Worm (Caenorhabditis elegans): ENCODE results near the gene gei-8.
A peak's percentile ranks its signal among the peaks of the same experiment; 100 is the strongest.

Gene gei-8

ce11 chrIII:8067798-8068197, 53.2 kb downstream of the gei-8 start:
- TF ChIP-seq fkh-8 (tag; optimal IDR thresholded peaks at IDR 0.05) (no peak), xbp-1 (tag; optimal IDR thresholded peaks at IDR 0.05) (no peak), ceh-82 (tag; optimal IDR thresholded peaks at IDR 0.05) (no peak), ceh-63 (GFP tag; optimal IDR thresholded peaks at IDR 0.05) (no peak), dsc-1 (tag; optimal IDR thresholded peaks at IDR 0.05) (no peak), fkh-10 (GFP tag; optimal IDR thresholded peaks at IDR 0.05) (no peak), hlh-4 (tag; optimal IDR thresholded peaks at IDR 0.05) (no peak), vab-15 (tag; optimal IDR thresholded peaks at IDR 0.05) (no peak), lin-15B (tag; optimal IDR thresholded peaks at IDR 0.05) (no peak), ama-1 (optimal IDR thresholded peaks at IDR 0.05) (no peak), unc-86 (tag; optimal IDR thresholded peaks at IDR 0.05) (no peak), nhr-84 (tag; optimal IDR thresholded peaks at IDR 0.05) (no peak), aly-2 (tag; optimal IDR thresholded peaks at IDR 0.05) (no peak), ztf-4 (tag; optimal IDR thresholded peaks at IDR 0.05) (no peak), nhr-12 (tag; optimal IDR thresholded peaks at IDR 0.05) (no peak), elt-3 (tag; optimal IDR thresholded peaks at IDR 0.05) (no peak), dpl-1 (GFP tag; optimal IDR thresholded peaks at IDR 0.05) (no peak), irx-1 (tag; optimal IDR thresholded peaks at IDR 0.05) (no peak), C16A3.4 (tag; optimal IDR thresholded peaks at IDR 0.05) (no peak)

- TF ChIP-seq fkh-10 (GFP tag; optimal IDR thresholded peaks at IDR 0.05) = no peak
- no peak for TF ChIP-seq blmp-1 (tag; optimal IDR thresholded peaks at IDR 0.05)
- TF ChIP-seq ceh-88 (GFP tag; IDR thresholded peaks at IDR 0.05) = no peak
- TF ChIP-seq lin-35 (GFP tag; optimal IDR thresholded peaks at IDR 0.05) = no peak
These were observed 54.0 kb downstream of the gei-8 start, which contains the start of gene pros-1 for ce11 chrIII:8066989-8067388. TSS of gene pros-1 (plus strand) at chrIII:8067289.

ce11 chrIII:8065101-8065500, 55.9 kb downstream of the gei-8 start:
- no peak for TF ChIP-seq sup-37 (GFP tag; optimal IDR thresholded peaks at IDR 0.05)
- TF ChIP-seq blmp-1 (tag; optimal IDR thresholded peaks at IDR 0.05) = peak; percentile 65
- no peak for TF ChIP-seq hlh-17 (GFP tag; optimal IDR thresholded peaks at IDR 0.05; ENCODE audit: borderline replicate concordance)
- TF ChIP-seq sox-4 (tag; optimal IDR thresholded peaks at IDR 0.05) = no peak
- no peak for TF ChIP-seq hlh-4 (tag; optimal IDR thresholded peaks at IDR 0.05)
- TF ChIP-seq mab-9 (GFP tag; IDR thresholded peaks at IDR 0.05) = no peak
- TF ChIP-seq fkh-4 (tag; optimal IDR thresholded peaks at IDR 0.05; ENCODE audit: borderline replicate concordance) = no peak
- TF ChIP-seq lsy-2 (tag; optimal IDR thresholded peaks at IDR 0.05) = peak in 1 of 2 experiments; percentile 50
- TF ChIP-seq vab-15 (tag; optimal IDR thresholded peaks at IDR 0.05) = no peak
- no peak for TF ChIP-seq nhr-90 (tag; optimal IDR thresholded peaks at IDR 0.05; ENCODE audit: poor library complexity)
- no peak for TF ChIP-seq ceh-90 (tag; optimal IDR thresholded peaks at IDR 0.05)
- TF ChIP-seq xbp-1 (tag; optimal IDR thresholded peaks at IDR 0.05) = no peak
- peak; percentile 17 for TF ChIP-seq snu-23 (GFP tag; optimal IDR thresholded peaks at IDR 0.05)
- TF ChIP-seq jun-1 (tag; optimal IDR thresholded peaks at IDR 0.05) = no peak
- no peak for TF ChIP-seq Y116A8C.19 (tag; optimal IDR thresholded peaks at IDR 0.05; ENCODE audit: borderline replicate concordance)

ce11 chrIII:8063659-8064058, 57.4 kb downstream of the gei-8 start:
- TF ChIP-seq tlp-1 (tag; optimal IDR thresholded peaks at IDR 0.05) (no peak), unc-30 (tag; optimal IDR thresholded peaks at IDR 0.05) (no peak), vab-15 (tag; optimal IDR thresholded peaks at IDR 0.05) (no peak), ces-1 (GFP tag; optimal IDR thresholded peaks at IDR 0.05) (no peak), zag-1 (tag; optimal IDR thresholded peaks at IDR 0.05) (no peak), nhr-76 (tag; optimal IDR thresholded peaks at IDR 0.05) (no peak), lin-13 (GFP tag; optimal IDR thresholded peaks at IDR 0.05) (no peak), nhr-85 (tag) (no peak), ceh-90 (tag; optimal IDR thresholded peaks at IDR 0.05) (no peak), unc-62 (GFP tag; optimal IDR thresholded peaks at IDR 0.05) (no peak), efl-1 (optimal IDR thresholded peaks at IDR 0.05) (no peak), efl-1 (GFP tag; optimal IDR thresholded peaks at IDR 0.05 in 1 of 2) (no peak), rnt-1 (tag; optimal IDR thresholded peaks at IDR 0.05) (no peak), ama-1 (optimal IDR thresholded peaks at IDR 0.05) (no peak), hlh-17 (GFP tag; optimal IDR thresholded peaks at IDR 0.05; ENCODE audit: borderline replicate concordance) (no peak)

Data from whole organism, L1 larva.